Worm (Caenorhabditis elegans): ENCODE results near the gene srw-6.

Gene srw-6

DNA sequence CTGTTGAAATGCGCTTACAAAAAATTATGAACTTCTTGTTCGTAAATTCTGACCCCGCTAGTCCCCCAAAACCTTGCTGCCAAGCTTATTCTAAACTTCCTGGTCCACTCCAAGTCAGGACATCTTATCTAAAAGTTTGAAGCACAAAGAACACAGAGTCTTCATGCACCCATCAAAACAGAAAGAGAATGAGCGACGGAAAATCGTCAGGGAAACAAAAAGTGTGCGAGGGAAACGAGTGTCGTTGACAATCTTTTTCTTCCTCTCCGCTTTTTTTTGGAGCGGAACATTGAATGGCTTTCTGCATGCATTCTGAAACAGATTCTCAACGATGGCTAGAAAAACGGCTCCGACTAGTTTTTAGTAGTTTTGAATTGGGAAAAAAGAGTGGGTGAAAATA, 16.8 kb downstream of the srw-6 start:
- TF ChIP-seq lin-39 (tag; optimal IDR thresholded peaks at IDR 0.05), result peak; percentile 17
- TF ChIP-seq ceh-16 (tag; optimal IDR thresholded peaks at IDR 0.05), result no peak

- no peak for TF ChIP-seq ceh-82 (tag; optimal IDR thresholded peaks at IDR 0.05)
- TF ChIP-seq ceh-16 (tag; optimal IDR thresholded peaks at IDR 0.05), result no peak
- no peak for TF ChIP-seq eor-1 (tag; optimal IDR thresholded peaks at IDR 0.05)
- TF ChIP-seq elt-2 (tag; optimal IDR thresholded peaks at IDR 0.05), result no peak
- TF ChIP-seq nhr-23 (tag; optimal IDR thresholded peaks at IDR 0.05), result no peak
- TF ChIP-seq nhr-77 (tag; optimal IDR thresholded peaks at IDR 0.05), result no peak
- TF ChIP-seq hmg-11 (tag; optimal IDR thresholded peaks at IDR 0.05), result no peak
- TF ChIP-seq nhr-12 (tag; optimal IDR thresholded peaks at IDR 0.05), result no peak
- no peak for TF ChIP-seq nhr-237 (tag; optimal IDR thresholded peaks at IDR 0.05)
- no peak for TF ChIP-seq ceh-9 (tag; optimal IDR thresholded peaks at IDR 0.05)
- TF ChIP-seq lsy-12 (tag; optimal IDR thresholded peaks at IDR 0.05), result no peak
- TF ChIP-seq sea-2 (GFP tag; optimal IDR thresholded peaks at IDR 0.05), result no peak
- TF ChIP-seq unc-62 (GFP tag; optimal IDR thresholded peaks at IDR 0.05), result no peak
- no peak for TF ChIP-seq aly-2 (tag; optimal IDR thresholded peaks at IDR 0.05)
- TF ChIP-seq R02D3.7 (tag; optimal IDR thresholded peaks at IDR 0.05), result no peak
Observed at ce11 chrV:3831616-3832015, 23.2 kb downstream of the srw-6 start, which contains the start of gene H10D18.5. TSS of gene H10D18.5 (minus strand) at chrV:3831716.

DNA sequence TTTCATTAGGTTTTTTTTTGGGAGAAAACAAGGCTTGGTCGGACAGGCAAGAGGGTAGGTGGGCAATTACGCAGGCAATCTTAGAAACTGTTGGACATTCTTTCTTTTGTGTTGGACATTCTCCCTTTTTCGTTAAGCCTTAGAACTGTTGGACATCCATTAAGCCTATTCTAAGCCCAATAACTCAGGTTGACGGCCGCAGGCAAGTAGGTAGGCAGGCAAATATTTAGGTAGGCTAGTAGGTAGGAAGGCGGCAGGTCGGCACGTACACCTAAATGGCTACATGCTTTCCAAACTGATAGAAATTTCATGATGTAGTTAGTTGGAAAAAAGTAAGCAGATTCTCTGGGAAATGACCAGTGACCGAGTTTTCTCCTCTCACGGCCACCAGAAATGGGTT, 23.7 kb downstream of the srw-6 start:
- TF ChIP-seq ceh-28 (tag; optimal IDR thresholded peaks at IDR 0.05), result no peak
- no peak for TF ChIP-seq skn-1 (tag; optimal IDR thresholded peaks at IDR 0.05)
- TF ChIP-seq ztf-4 (tag; optimal IDR thresholded peaks at IDR 0.05), result no peak
- no peak for TF ChIP-seq lsy-12 (tag; optimal IDR thresholded peaks at IDR 0.05)
- TF ChIP-seq mdl-1 (tag; optimal IDR thresholded peaks at IDR 0.05), result no peak
- TF ChIP-seq nhr-43 (tag; optimal IDR thresholded peaks at IDR 0.05; ENCODE audit: poor library complexity, severe bottlenecking), result no peak
- no peak for TF ChIP-seq aly-2 (tag; optimal IDR thresholded peaks at IDR 0.05)
- TF ChIP-seq nhr-76 (tag; optimal IDR thresholded peaks at IDR 0.05), result no peak

- TF ChIP-seq nfya-1 (tag; optimal IDR thresholded peaks at IDR 0.05; ENCODE audit: insufficient read depth) (peak; percentile 55), unc-62 (GFP tag; optimal IDR thresholded peaks at IDR 0.05) (no peak), lsy-12 (tag; optimal IDR thresholded peaks at IDR 0.05) (no peak)
Observed at ce11 chrV:3832661-3833060, 24.2 kb downstream of the srw-6 start.

DNA sequence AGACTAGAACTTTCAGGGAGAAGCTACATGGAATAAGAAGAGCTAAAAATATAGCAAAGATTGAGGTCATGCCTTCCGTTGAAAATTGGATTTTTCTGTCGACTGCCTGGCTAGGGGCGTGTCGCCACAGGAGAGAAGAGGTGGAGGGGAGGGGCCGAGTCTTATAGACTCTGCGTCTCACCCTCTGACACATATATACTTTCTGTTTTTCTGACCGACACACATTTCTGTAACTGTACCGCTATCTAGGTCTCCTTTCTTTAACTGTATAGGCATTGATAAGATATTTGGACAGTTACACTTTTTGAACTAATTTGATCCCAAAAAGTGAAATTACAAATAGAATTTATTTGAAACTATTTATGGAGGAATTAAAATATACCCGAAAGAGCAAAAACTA, 33.0 kb downstream of the srw-6 start:
- TF ChIP-seq pqm-1 (tag; optimal IDR thresholded peaks at IDR 0.05) (peak; percentile 20), aly-2 (tag; optimal IDR thresholded peaks at IDR 0.05) (no peak)

DNA sequence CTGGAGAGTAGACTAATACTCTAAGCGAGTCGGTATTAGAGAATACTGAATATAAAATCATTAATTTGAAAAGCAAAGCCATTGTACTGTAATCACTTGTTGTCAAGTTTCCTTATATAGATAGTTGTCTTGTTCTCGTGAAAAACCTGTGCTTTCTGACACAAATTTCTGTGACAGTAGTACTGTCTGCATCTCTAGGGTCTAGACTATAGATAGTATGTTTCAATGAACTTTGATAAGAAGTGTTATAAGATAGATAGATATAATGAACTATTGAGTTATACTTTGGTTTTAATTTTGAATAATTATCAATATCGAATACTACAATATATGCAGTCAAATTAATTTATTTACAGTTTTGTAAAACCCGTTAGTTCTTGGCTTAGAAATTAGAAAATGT, 35.5 kb downstream of the srw-6 start, which contains the start of gene ugt-32:
Gene ugt-32 (minus strand): TSS at position 82 of the 400 bp plus-strand sequence.
- TF ChIP-seq pqm-1 (tag; optimal IDR thresholded peaks at IDR 0.05), result peak; percentile 85
- peak; percentile 7 for TF ChIP-seq elt-2 (tag; optimal IDR thresholded peaks at IDR 0.05)
- no peak for TF ChIP-seq unc-62 (GFP tag; optimal IDR thresholded peaks at IDR 0.05)

ce11 chrV:3847268-3847667, 38.8 kb downstream of the srw-6 start, which contains the start of gene nhr-185:
TSS of gene nhr-185 (minus strand) at chrV:3847368.
- TF ChIP-seq egl-5 (tag; optimal IDR thresholded peaks at IDR 0.05) (no peak), eor-1 (tag; optimal IDR thresholded peaks at IDR 0.05) (no peak)

DNA sequence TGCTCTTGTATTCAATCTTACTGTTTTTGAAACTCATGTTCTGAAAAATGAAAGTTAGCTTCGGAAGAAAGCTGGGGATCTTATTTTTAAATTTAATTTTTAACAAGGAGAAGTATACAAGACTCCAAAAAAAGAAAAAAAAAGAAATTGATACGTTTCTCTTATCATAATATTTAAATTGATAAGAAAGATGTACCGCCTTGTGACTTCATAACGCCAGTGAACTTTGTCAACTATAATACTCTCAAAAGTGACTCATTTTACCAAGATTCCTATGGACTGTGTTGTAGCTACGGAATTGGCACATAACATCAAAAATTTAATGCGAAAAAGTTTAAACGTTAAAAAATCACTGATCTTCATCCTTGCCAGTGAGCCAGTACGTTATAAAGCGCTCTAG, 43.3 kb downstream of the srw-6 start:
- TF ChIP-seq jun-1 (tag; optimal IDR thresholded peaks at IDR 0.05) (peak; percentile 26), pqm-1 (tag; optimal IDR thresholded peaks at IDR 0.05) (peak; percentile 79), elt-2 (tag; optimal IDR thresholded peaks at IDR 0.05) (peak; percentile 81), sea-2 (GFP tag; optimal IDR thresholded peaks at IDR 0.05) (no peak), pha-4 (tag; optimal IDR thresholded peaks at IDR 0.05) (peak; percentile 19)
